Fruit fly (Drosophila melanogaster): Measurements from ENCODE around the gene CG9399.

Gene CG9399

DNA sequence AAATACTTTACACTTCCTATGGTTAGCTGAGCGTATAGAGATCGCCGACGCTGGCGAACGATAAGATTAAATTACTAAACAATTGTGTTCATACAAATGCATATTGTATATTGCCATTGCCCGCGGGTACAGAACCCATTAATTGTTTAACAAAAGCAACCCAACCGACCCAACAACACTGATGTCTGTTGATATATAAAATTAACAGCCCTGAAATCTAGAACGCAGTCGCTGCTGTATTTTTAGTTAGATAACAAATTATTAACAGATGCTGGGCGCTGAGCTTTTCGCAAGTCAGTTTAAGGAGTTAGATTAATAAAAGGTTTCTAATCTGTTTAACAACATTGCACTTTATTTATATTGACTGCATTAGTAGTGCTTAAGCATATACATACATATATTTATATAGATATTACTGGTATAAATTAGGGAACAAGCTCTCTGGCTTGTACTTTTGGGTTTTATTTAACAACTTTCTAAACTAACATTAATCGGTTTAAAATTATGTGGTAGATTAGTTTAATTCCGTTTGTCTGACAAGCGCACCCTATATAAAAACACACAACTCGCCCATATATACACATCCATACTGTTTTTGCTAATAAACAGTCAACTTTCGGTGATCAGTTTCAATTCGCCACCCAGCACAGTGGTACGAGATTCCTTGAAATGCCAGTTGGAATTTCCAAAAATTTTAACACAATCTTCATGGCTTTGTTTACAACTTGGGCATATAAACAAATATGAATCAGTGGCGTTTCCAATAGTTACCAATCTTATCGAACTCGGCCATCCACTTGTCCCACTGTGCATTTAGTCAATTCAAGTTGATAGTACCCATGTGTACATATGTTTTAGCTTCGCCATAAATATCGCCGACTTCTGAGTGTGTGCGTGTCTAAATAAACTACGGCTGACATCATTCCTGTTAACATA, 45.8 kb downstream of the CG9399 start (continued):
- TF ChIP-seq CG8089 (GFP tag; optimal IDR thresholded peaks at IDR 0.05) = peak; percentile 30
- TF ChIP-seq CG11085 (GFP tag; IDR thresholded peaks at IDR 0.05) = peak; percentile 93

Data from whole organism, embryonic.